Fruit fly (Drosophila melanogaster): ENCODE measurements around the gene Qsox3.

Qsox3 gene

DNA sequence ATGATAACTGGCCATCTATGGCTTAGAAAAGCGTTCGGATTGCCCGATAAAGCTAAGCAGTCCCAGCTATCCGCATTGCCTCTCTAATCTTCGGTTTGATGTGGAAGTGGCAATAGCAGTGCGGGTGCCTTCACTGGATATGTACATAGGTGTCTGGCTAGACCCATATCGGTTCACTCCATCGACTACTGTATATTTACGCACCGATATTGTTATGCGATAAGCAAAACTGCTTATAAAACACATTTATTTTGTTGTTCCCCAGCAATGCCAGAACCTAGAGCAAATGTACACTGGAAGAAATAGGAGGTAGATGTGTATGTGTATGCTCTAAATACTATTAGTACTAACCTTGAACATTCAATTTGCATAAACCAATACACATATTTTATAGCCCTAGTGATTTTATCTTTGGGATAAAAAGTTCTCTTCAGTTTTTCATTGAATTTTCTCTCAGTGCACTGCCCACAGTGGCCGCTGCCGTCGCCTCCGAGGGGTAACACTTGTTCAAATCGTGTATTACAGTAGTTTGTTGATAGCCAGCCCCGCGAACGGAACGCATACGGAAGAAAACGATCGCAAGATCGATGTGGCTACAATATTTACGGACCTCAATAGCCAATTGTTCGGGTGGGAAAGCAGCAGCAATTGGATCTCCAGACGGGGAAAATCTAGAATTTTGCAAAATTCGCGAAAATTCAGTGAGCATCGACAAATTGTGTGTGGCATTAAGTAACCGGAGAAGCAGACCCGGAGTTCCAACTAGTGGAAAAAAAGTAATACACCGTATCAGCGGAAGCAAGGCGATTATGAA, 41.3 kb upstream of the Qsox3 start, which contains the start of gene CG31431 (continued):
- peak; percentile 98 for TF ChIP-seq gem (tag; optimal IDR thresholded peaks at IDR 0.05)
- no peak for TF ChIP-seq bbx (GFP tag; IDR thresholded peaks at IDR 0.05; ENCODE audit: partially characterized antibody)
- peak; percentile 98 for TF ChIP-seq caup (GFP tag; optimal IDR thresholded peaks at IDR 0.05; ENCODE audit: severe bottlenecking)
- peak; percentile 90 for TF ChIP-seq CG3838 (GFP tag; optimal IDR thresholded peaks at IDR 0.05)
- TF ChIP-seq CG8290 (GFP tag; optimal IDR thresholded peaks at IDR 0.05) = peak; percentile 93
- peak; percentile 71 to 99 for TF ChIP-seq CG8290 (tag; optimal IDR thresholded peaks at IDR 0.05)
- TF ChIP-seq CG8089 (GFP tag; optimal IDR thresholded peaks at IDR 0.05) = peak; percentile 95
- TF ChIP-seq nom (GFP tag; optimal IDR thresholded peaks at IDR 0.05) = peak; percentile 73
- TF ChIP-seq zfh1 (GFP tag; IDR thresholded peaks at IDR 0.05) = peak; percentile 98
- peak; percentile 82 for TF ChIP-seq Nf-YC (tag; optimal IDR thresholded peaks at IDR 0.05)
- peak; percentile 91 for TF ChIP-seq Vsx1 (GFP tag; optimal IDR thresholded peaks at IDR 0.05)
- peak; percentile 93 for TF ChIP-seq dati (GFP tag; IDR thresholded peaks at IDR 0.05)
- peak; percentile 92 for TF ChIP-seq Hmx (GFP tag; optimal IDR thresholded peaks at IDR 0.05)
- peak; percentile 97 for TF ChIP-seq CrebB (tag; optimal IDR thresholded peaks at IDR 0.05)
- peak; percentile 96 for TF ChIP-seq tio (GFP tag; optimal IDR thresholded peaks at IDR 0.05)
- peak; percentile 96 for TF ChIP-seq CG17385 (GFP tag; optimal IDR thresholded peaks at IDR 0.05)
- TF ChIP-seq nmo (GFP tag; optimal IDR thresholded peaks at IDR 0.05) = peak; percentile 98
- peak; percentile 97 for TF ChIP-seq CG31441 (GFP tag; IDR thresholded peaks at IDR 0.05)
- peak; percentile 93 for TF ChIP-seq CG15514 (GFP tag; optimal IDR thresholded peaks at IDR 0.05)
- TF ChIP-seq chinmo (GFP tag; IDR thresholded peaks at IDR 0.05; ENCODE audit: partially characterized antibody) = 0 out of 4 replicates have a peak, but pooled peaks have one; percentile 17
- peak; percentile 86 for TF ChIP-seq dimm (GFP tag; IDR thresholded peaks at IDR 0.05)
- peak; percentile 78 for TF ChIP-seq TFAM (GFP tag; optimal IDR thresholded peaks at IDR 0.05)
- peak; percentile 94 for TF ChIP-seq tup (GFP tag; optimal IDR thresholded peaks at IDR 0.05)
- peak in 1 of 3 experiments; percentile 91 for TF ChIP-seq lola (GFP tag; optimal IDR thresholded peaks at IDR 0.05)
- TF ChIP-seq H15 (GFP tag; IDR thresholded peaks at IDR 0.05) = peak; percentile 96
- TF ChIP-seq CoRest (tag; optimal IDR thresholded peaks at IDR 0.05) = peak; percentile 97
- TF ChIP-seq dpn (GFP tag; optimal IDR thresholded peaks at IDR 0.05) = peak; percentile 97
- peak; percentile 95 for TF ChIP-seq CG12744 (GFP tag; optimal IDR thresholded peaks at IDR 0.05)
- peak; percentile 97 for TF ChIP-seq D19B (GFP tag; optimal IDR thresholded peaks at IDR 0.05)
- TF ChIP-seq Lhr (GFP tag; optimal IDR thresholded peaks at IDR 0.05) = peak; percentile 87
- TF ChIP-seq Gsc (GFP tag; IDR thresholded peaks at IDR 0.05) = no peak; the same call in none of the 2 replicates
- TF ChIP-seq slou (GFP tag; optimal IDR thresholded peaks at IDR 0.05) = peak; percentile 94
- TF ChIP-seq CG4707 (GFP tag; optimal IDR thresholded peaks at IDR 0.05) = peak; percentile 84
- TF ChIP-seq Stat92E (GFP tag; optimal IDR thresholded peaks at IDR 0.05) = peak in 1 of 3 experiments; percentile 90
- TF ChIP-seq run (tag; optimal IDR thresholded peaks at IDR 0.05) = peak; percentile 85
- TF ChIP-seq CG13775 (GFP tag; optimal IDR thresholded peaks at IDR 0.05) = peak; percentile 95
- TF ChIP-seq sqz (GFP tag; optimal IDR thresholded peaks at IDR 0.05) = peak; percentile 92
- peak; percentile 94 for TF ChIP-seq shn (GFP tag; optimal IDR thresholded peaks at IDR 0.05)
- TF ChIP-seq CG7556 (GFP tag; optimal IDR thresholded peaks at IDR 0.05) = peak; percentile 97
- TF ChIP-seq nerfin-2 (GFP tag; IDR thresholded peaks at IDR 0.05; ENCODE audit: partially characterized antibody) = no peak
- peak; percentile 95 for TF ChIP-seq tx (GFP tag; optimal IDR thresholded peaks at IDR 0.05)
- TF ChIP-seq CG6272 (GFP tag; IDR thresholded peaks at IDR 0.05) = peak; percentile 94
- peak; percentile 83 for TF ChIP-seq fd64A (GFP tag; optimal IDR thresholded peaks at IDR 0.05)
- TF ChIP-seq pb (GFP tag; optimal IDR thresholded peaks at IDR 0.05) = peak; percentile 95
- TF ChIP-seq zf30C (GFP tag; optimal IDR thresholded peaks at IDR 0.05) = peak; percentile 93
- TF ChIP-seq CG33213 (GFP tag; optimal IDR thresholded peaks at IDR 0.05) = peak; percentile 97
- TF ChIP-seq CG18599 (GFP tag; optimal IDR thresholded peaks at IDR 0.05) = peak; percentile 99
